Fruit fly (Drosophila melanogaster) whole organism, embryonic: ENCODE data around the gene CheA75a.
A peak's percentile ranks its signal among the peaks of the same experiment; 100 is the strongest.

ENCODE experiments used
- BEAF-32 ChIP-seq: fragments of 200-800 bp; sonication (Bioruptor generic); optimal IDR thresholded peaks from 3 replicates; lab custom pipeline; 2017; ENCODE audit warnings: missing biosample characterization, missing genetic modification characterization, mild to moderate bottlenecking, moderate library complexity, missing genetic modification reagents
- CG12219 ChIP-seq: fragments of 200-800 bp; sonication (Bioruptor generic); optimal IDR thresholded peaks from 3 replicates; lab custom pipeline; 2018; ENCODE audit warnings: missing biosample characterization, mild to moderate bottlenecking, missing genetic modification characterization
- CG14667 ChIP-seq: fragments of 200-800 bp; sonication (Bioruptor generic); IDR thresholded peaks from 2 replicates; pipeline ENCODE4 v1.3.6; 2022; ENCODE audit warnings: missing biosample characterization, missing genetic modification characterization
- CG17361 ChIP-seq: fragments of 200-800 bp; sonication (Bioruptor generic); IDR thresholded peaks from 3 replicates; pipeline ENCODE4 v1.3.6; 2022; ENCODE audit warnings: missing biosample characterization, missing genetic modification characterization
- CG18262 ChIP-seq: fragments of 200-800 bp; optimal IDR thresholded peaks from 3 replicates; lab custom pipeline; 2019; ENCODE audit warnings: missing biosample characterization, mild to moderate bottlenecking, missing genetic modification characterization, moderate library complexity
- CG30403 ChIP-seq: fragments of 200-800 bp; sonication (Bioruptor generic); optimal IDR thresholded peaks from 3 replicates; lab custom pipeline; 2016; ENCODE audit warnings: missing biosample characterization, missing genetic modification characterization
- CG34376 ChIP-seq: fragments of 200-800 bp; sonication (Bioruptor generic); optimal IDR thresholded peaks from 2 replicates; lab custom pipeline; 2018; ENCODE audit warnings: missing biosample characterization, mild to moderate bottlenecking, missing genetic modification characterization
- CG3838 ChIP-seq: fragments of 200-800 bp; sonication (Bioruptor generic); optimal IDR thresholded peaks from 3 replicates; lab custom pipeline; 2016; ENCODE audit warnings: missing biosample characterization, missing genetic modification characterization
- CG4360 ChIP-seq: fragments of 200-800 bp; sonication (Bioruptor generic); IDR thresholded peaks from 2 replicates; pipeline ENCODE4 v1.3.6; 2022; ENCODE audit warnings: missing biosample characterization, missing genetic modification characterization
- CG4404 ChIP-seq: fragments of 200-800 bp; sonication (Bioruptor generic); IDR thresholded peaks from 2 replicates; pipeline ENCODE4 v1.3.6; 2022; ENCODE audit warnings: missing biosample characterization, missing genetic modification characterization
- CG4730 ChIP-seq: fragments of 200-800 bp; sonication (Bioruptor generic); IDR thresholded peaks from 2 replicates; pipeline ENCODE4 v1.3.6; 2022; ENCODE audit warnings: missing biosample characterization, missing genetic modification characterization
- CG4820 ChIP-seq: fragments of 200-800 bp; sonication (Bioruptor generic); optimal IDR thresholded peaks from 3 replicates; lab custom pipeline; 2016; ENCODE audit warnings: missing biosample characterization, missing genetic modification characterization
- CG6689 ChIP-seq: fragments of 200-800 bp; sonication (Bioruptor generic); IDR thresholded peaks from 2 replicates; pipeline ENCODE4 v1.3.6; 2022; ENCODE audit warnings: missing biosample characterization, missing genetic modification characterization
- CG7963 ChIP-seq: fragments of 200-800 bp; sonication (Bioruptor generic); IDR thresholded peaks from 3 replicates; pipeline ENCODE4 v1.3.6; 2022; ENCODE audit warnings: missing biosample characterization, missing genetic modification characterization; ENCODE audit not compliant: partially characterized antibody
- CG8388 ChIP-seq: fragments of 200-800 bp; sonication (Bioruptor generic); optimal IDR thresholded peaks from 2 replicates; lab custom pipeline; 2019; ENCODE audit warnings: missing biosample characterization, mild to moderate bottlenecking, missing genetic modification characterization, moderate library complexity
- CkIIα-i1 ChIP-seq: fragments of 200-800 bp; sonication (Bioruptor generic); IDR thresholded peaks from 2 replicates; pipeline ENCODE4 v1.3.6; 2022; ENCODE audit warnings: missing biosample characterization, missing genetic modification characterization
- Dbx ChIP-seq: fragments of 200-800 bp; sonication (Bioruptor generic); IDR thresholded peaks from 3 replicates; pipeline ENCODE4 v1.3.6; 2022; ENCODE audit warnings: missing biosample characterization, missing genetic modification characterization
- Dp ChIP-seq: fragments of 200-800 bp; sonication (Bioruptor generic); optimal IDR thresholded peaks from 2 replicates; lab custom pipeline; 2018; ENCODE audit warnings: missing biosample characterization, mild to moderate bottlenecking, missing genetic modification characterization, moderate library complexity
- Drgx ChIP-seq: fragments of 200-800 bp; sonication (Bioruptor generic); IDR thresholded peaks from 2 replicates; pipeline ENCODE4 v1.3.6; 2022; ENCODE audit warnings: missing biosample characterization, missing genetic modification characterization
- HmgD ChIP-seq: fragments of 200-800 bp; sonication (Bioruptor generic); optimal IDR thresholded peaks from 3 replicates; lab custom pipeline; 2016; ENCODE audit warnings: missing biosample characterization, missing genetic modification characterization
- HmgZ ChIP-seq: fragments of 200-800 bp; sonication (Bioruptor generic); optimal IDR thresholded peaks from 2 replicates; lab custom pipeline; 2018; ENCODE audit warnings: missing biosample characterization, mild to moderate bottlenecking, missing genetic modification characterization
- Hr3 ChIP-seq: fragments of 200-800 bp; sonication (Bioruptor generic); optimal IDR thresholded peaks from 3 replicates; lab custom pipeline; 2016; ENCODE audit warnings: missing biosample characterization, missing genetic modification characterization
- Lhr ChIP-seq: fragments of 200-800 bp; sonication (Bioruptor generic); optimal IDR thresholded peaks from 3 replicates; lab custom pipeline; 2017; ENCODE audit warnings: mild to moderate bottlenecking, missing biosample characterization, missing genetic modification reagents, missing genetic modification characterization
- Lim3 ChIP-seq: fragments of 200-800 bp; sonication (Bioruptor generic); IDR thresholded peaks from 2 replicates; pipeline ENCODE4 v1.3.6; 2022; ENCODE audit warnings: missing biosample characterization, missing genetic modification characterization
- Med ChIP-seq: fragments of 200-800 bp; sonication (Bioruptor generic); peaks from one replicate; lab custom pipeline; 2016; ENCODE audit warnings: missing biosample characterization, missing genetic modification characterization, mild to moderate bottlenecking, inconsistent platforms, moderate library complexity
- Meics ChIP-seq: fragments of 200-800 bp; sonication (Bioruptor generic); optimal IDR thresholded peaks from 2 replicates; lab custom pipeline; 2017; ENCODE audit warnings: missing biosample characterization, mild to moderate bottlenecking, missing genetic modification characterization
- Oaz ChIP-seq: fragments of 200-800 bp; sonication (Bioruptor generic); IDR thresholded peaks from 2 replicates; pipeline ENCODE4 v1.3.6; 2022; ENCODE audit warnings: missing biosample characterization, missing genetic modification characterization
- Xrp1 ChIP-seq: fragments of 200-800 bp; sonication (Bioruptor generic); IDR thresholded peaks from 2 replicates; pipeline ENCODE4 v1.3.6; 2022; ENCODE audit warnings: missing biosample characterization, missing genetic modification characterization
- bcd ChIP-seq: fragments of 200-800 bp; sonication (Bioruptor generic); optimal IDR thresholded peaks from 2 replicates; lab custom pipeline; 2017; ENCODE audit warnings: missing biosample characterization, mild to moderate bottlenecking, missing genetic modification characterization
- bsh ChIP-seq, 2 experiments: fragments of 200-800 bp; sonication (Bioruptor generic); optimal IDR thresholded peaks; 2 replicates each; lab custom pipeline; 2017 to 2018; ENCODE audit warnings: mild to moderate bottlenecking in 2 of 2, missing biosample characterization in 2 of 2, missing genetic modification characterization in 2 of 2, moderate library complexity in 1 of 2
- cg ChIP-seq: fragments of 200-800 bp; sonication (Bioruptor generic); optimal IDR thresholded peaks from 3 replicates; lab custom pipeline; 2019; ENCODE audit warnings: missing biosample characterization, mild to moderate bottlenecking, missing genetic modification characterization, moderate library complexity
- crc ChIP-seq: fragments of 200-800 bp; sonication (Bioruptor generic); optimal IDR thresholded peaks from 2 replicates; lab custom pipeline; 2016; ENCODE audit warnings: missing biosample characterization, missing genetic modification characterization
- disco-r ChIP-seq: fragments of 200-800 bp; sonication (Bioruptor generic); optimal IDR thresholded peaks from 2 replicates; lab custom pipeline; 2016; ENCODE audit warnings: missing biosample characterization, missing genetic modification characterization
- ftz-f1 ChIP-seq: fragments of 200-800 bp; sonication (Bioruptor generic); optimal IDR thresholded peaks from 2 replicates; lab custom pipeline; 2016; ENCODE audit warnings: missing biosample characterization, missing genetic modification characterization
- gcm ChIP-seq: fragments of 200-800 bp; sonication (Bioruptor generic); optimal IDR thresholded peaks from 2 replicates; lab custom pipeline; 2019; ENCODE audit warnings: missing biosample characterization, mild to moderate bottlenecking, missing genetic modification characterization, moderate library complexity
- hbn ChIP-seq: fragments of 200-800 bp; sonication (Bioruptor generic); IDR thresholded peaks from 2 replicates; pipeline ENCODE4 v1.3.6; 2022; ENCODE audit warnings: missing biosample characterization, missing genetic modification characterization; ENCODE audit not compliant: partially characterized antibody
- kni ChIP-seq: fragments of 200-800 bp; sonication (Bioruptor generic); optimal IDR thresholded peaks from 3 replicates; lab custom pipeline; 2017; ENCODE audit warnings: mild to moderate bottlenecking, missing biosample characterization, missing genetic modification reagents, missing genetic modification characterization
- lov ChIP-seq, 2 experiments: fragments of 200-800 bp in 1 of 2; fragments of >200 bp in 1 of 2; sonication (Bioruptor generic) in 1 of 2; IDR thresholded peaks in 1 of 2; optimal IDR thresholded peaks in 1 of 2; 2 replicates in 1 of 2; 3 replicates in 1 of 2; pipeline versions ENCODE4 v1.3.6 to Lab custom; 2017 to 2022; ENCODE audit warnings: missing biosample characterization in 1 of 2, missing genetic modification characterization in 1 of 2
- nerfin-1 ChIP-seq: fragments of 200-800 bp; sonication (Bioruptor generic); optimal IDR thresholded peaks from 3 replicates; lab custom pipeline; 2019; ENCODE audit warnings: missing biosample characterization, mild to moderate bottlenecking, missing genetic modification characterization, moderate library complexity
- nmo ChIP-seq: fragments of 200-800 bp; sonication (Bioruptor generic); optimal IDR thresholded peaks from 2 replicates; lab custom pipeline; 2018; ENCODE audit warnings: missing biosample characterization, mild to moderate bottlenecking, missing genetic modification characterization, moderate library complexity
- ranshi ChIP-seq: fragments of 200-800 bp; sonication (Bioruptor generic); IDR thresholded peaks from 2 replicates; pipeline ENCODE4 v1.3.6; 2022; ENCODE audit warnings: missing biosample characterization, missing genetic modification characterization
- row ChIP-seq: fragments of 200-800 bp; sonication (Bioruptor generic); IDR thresholded peaks from 3 replicates; pipeline ENCODE4 v1.3.6; 2022; ENCODE audit warnings: missing biosample characterization, missing genetic modification characterization
- sens ChIP-seq: fragments of 200-800 bp; sonication (Bioruptor generic); peaks from one replicate; lab custom pipeline; 2016; ENCODE audit warnings: missing biosample characterization, missing genetic modification characterization
- tio ChIP-seq: fragments of 200-800 bp; sonication (Bioruptor generic); optimal IDR thresholded peaks from 2 replicates; lab custom pipeline; 2017; ENCODE audit warnings: missing biosample characterization, missing genetic modification characterization, inconsistent platforms
- twi ChIP-seq: fragments of 200-800 bp; optimal IDR thresholded peaks from 2 replicates; lab custom pipeline; 2019; ENCODE audit warnings: missing biosample characterization, mild to moderate bottlenecking, missing genetic modification characterization, moderate library complexity
- zen ChIP-seq: fragments of 200-800 bp; sonication (Bioruptor generic); optimal IDR thresholded peaks from 3 replicates; lab custom pipeline; 2018; ENCODE audit warnings: missing biosample characterization, mild to moderate bottlenecking, missing genetic modification characterization, moderate library complexity

CheA75a gene

dm6 chr3L:18245709-18246080 is 6.2 kb upstream of the CheA75a start:
- TF ChIP-seq CG17361 (GFP tag; lab: Robert Waterston, UW): 0 out of 3 replicates have a peak, but pooled peaks have one; percentile 27
- TF ChIP-seq bsh (GFP tag; optimal IDR thresholded peaks at IDR 0.05; lab: Kevin White, UChicago): peak in 1 of 2 experiments; percentile 34
- TF ChIP-seq crc (GFP tag; lab: Kevin White, UChicago): no peak
- no peak for TF ChIP-seq lov (optimal IDR thresholded peaks at IDR 0.05; lab: Kevin White, UChicago)
- TF ChIP-seq lov (GFP tag; IDR thresholded peaks at IDR 0.05; lab: Robert Waterston, UW): no peak
- TF ChIP-seq nerfin-1 (tag; lab: Kevin White, UChicago): no peak

- TF ChIP-seq Meics (GFP tag; lab: Kevin White, UChicago) (no peak), CG7963 (GFP tag; lab: Robert Waterston, UW) (0 out of 3 replicates have a peak, but pooled peaks have one; percentile 29), kni (GFP tag; lab: Kevin White, UChicago) (peak; percentile 44), sens (GFP tag; lab: Kevin White, UChicago) (peak; percentile 27), disco-r (GFP tag; lab: Kevin White, UChicago) (no peak), CG34376 (GFP tag; lab: Kevin White, UChicago) (no peak), HmgD (GFP tag; lab: Kevin White, UChicago) (no peak), Med (GFP tag; lab: Kevin White, UChicago) (peak; percentile 50), cg (GFP tag; lab: Kevin White, UChicago) (peak; percentile 18), CG4360 (GFP tag; lab: Robert Waterston, UW) (peak; percentile 45; the same call in 1 of the 2 replicates), bcd (no peak), CG14667 (no peak), CkIIα-i1 (no peak), ftz-f1 (GFP tag; lab: Kevin White, UChicago) (no peak), Hr3 (no peak), HmgZ (no peak), Lhr (GFP tag; lab: Kevin White, UChicago) (no peak), Dp (GFP tag; lab: Kevin White, UChicago) (no peak), Oaz (GFP tag; lab: Robert Waterston, UW) (0 out of 2 replicates have a peak, but pooled peaks have one; percentile 13), twi (tag; lab: Kevin White, UChicago) (peak; percentile 55)
Measured at dm6 chr3L:18248110-18248791, 3.6 kb upstream of the CheA75a start.

- TF ChIP-seq Lim3 (GFP tag; lab: Robert Waterston, UW): no peak
- peak in 1 of 2 experiments; percentile 47 for TF ChIP-seq bsh (GFP tag; optimal IDR thresholded peaks at IDR 0.05; lab: Kevin White, UChicago)
- no peak for TF ChIP-seq CG3838
- 0 out of 3 replicates have a peak, but pooled peaks have one; percentile 12 for TF ChIP-seq row (GFP tag; lab: Robert Waterston, UW)
- TF ChIP-seq sens (GFP tag; lab: Kevin White, UChicago): peak; percentile 77
- TF ChIP-seq CG4730 (GFP tag; lab: Robert Waterston, UW): 0 out of 2 replicates have a peak, but pooled peaks have one; percentile 13
- peak; percentile 10 for TF ChIP-seq tio
- TF ChIP-seq CG30403 (GFP tag; lab: Kevin White, UChicago): no peak
- TF ChIP-seq gcm: no peak
- peak; percentile 14 for TF ChIP-seq Med (GFP tag; lab: Kevin White, UChicago)
- TF ChIP-seq CG4820 (GFP tag; lab: Kevin White, UChicago): peak; percentile 6
- TF ChIP-seq Drgx: peak; percentile 80
- TF ChIP-seq CG6689 (GFP tag; lab: Robert Waterston, UW): peak; percentile 33; the same call in 1 of the 2 replicates
- TF ChIP-seq Xrp1: peak; percentile 50; the same call in 1 of the 2 replicates
- no peak for TF ChIP-seq CG8388 (GFP tag; lab: Kevin White, UChicago)
- no peak for TF ChIP-seq CG4404
- TF ChIP-seq nmo (GFP tag; lab: Kevin White, UChicago): peak; percentile 6
- TF ChIP-seq CG12219 (GFP tag; lab: Kevin White, UChicago): no peak
- TF ChIP-seq zen: peak; percentile 33
- no peak for TF ChIP-seq ranshi (GFP tag; lab: Robert Waterston, UW)
- peak; percentile 19 for TF ChIP-seq CG18262 (tag; lab: Kevin White, UChicago)
- TF ChIP-seq Dbx (GFP tag; lab: Robert Waterston, UW): no peak
- no peak for TF ChIP-seq BEAF-32 (GFP tag; lab: Kevin White, UChicago)
- TF ChIP-seq hbn: no peak
Measured at dm6 chr3L:18248815-18249214, 3.1 kb upstream of the CheA75a start.
